Fruit fly (Drosophila melanogaster) S2 (cell line): ENCODE data around the gene Aldh7A1.

Experiments
- CG8478 ChIP-seq: fragments of >200 bp; optimal IDR thresholded peaks from 2 replicates; lab custom pipeline; 2018
- CTCF ChIP-seq, 2 experiments: fragments of >200 bp; optimal IDR thresholded peaks; 2 replicates each; lab custom pipeline; 2018

dm6 chr3L:19236554-19236953 is 32.2 kb downstream of the Aldh7A1 start:
- TF ChIP-seq CTCF (optimal IDR thresholded peaks at IDR 0.05; lab: Kevin White, UChicago) (no peak), CG8478 (lab: Kevin White, UChicago) (no peak)
